Worm (Caenorhabditis elegans) whole organism, midembryonic: ENCODE measurements around the gene F31B9.4.

Experiments used
- ref-1 ChIP-seq: fragments of 200-800 bp; sonication (Bioruptor generic); conservative IDR thresholded peaks from 2 replicates; pipeline ENCODE4 v1.3.6; 2022; ENCODE audit warnings: missing genetic modification reagents, missing genetic modification characterization, missing compliant biosample characterization
- ztf-23 ChIP-seq: fragments of 200-800 bp; sonication (Bioruptor generic); IDR thresholded peaks from 2 replicates; pipeline ENCODE4 v1.3.6; 2022; ENCODE audit warnings: missing genetic modification reagents, missing genetic modification characterization, missing compliant biosample characterization

- no peak for TF ChIP-seq ref-1 (GFP tag; lab: Robert Waterston, UW)
- TF ChIP-seq ztf-23 (GFP tag; lab: Robert Waterston, UW) = no peak
Measured at ce11 chrX:15951194-15951593, 34.3 kb upstream of the F31B9.4 start, which contains the start of gene col-186.
